Worm (Caenorhabditis elegans) whole organism, L4/young adult: Measurements from ENCODE around the gene sqrd-1.

Experiments used
- W03F9.2 ChIP-seq: fragments of 150-350 bp; optimal IDR thresholded peaks from 2 replicates; lab custom pipeline; 2014; ENCODE audit warnings: missing biosample characterization, missing genetic modification characterization
- dao-5 ChIP-seq: sonication (generic microtip); optimal IDR thresholded peaks from 2 replicates; lab custom pipeline; 2016; ENCODE audit warnings: missing genotype, missing genetic modification characterization, moderate library complexity, missing compliant biosample characterization
- him-1 ChIP-seq: sonication (generic microtip); optimal IDR thresholded peaks from 2 replicates; lab custom pipeline; 2016; ENCODE audit warnings: missing genotype, missing genetic modification reagents, missing genetic modification characterization, missing compliant biosample characterization

The sqrd-1 gene

ce11 chrIV:14230799-14231198 is 11.1 kb downstream of the sqrd-1 start, which contains the start of gene F02H6.6:
F02H6.6 (minus strand) TSS chrIV:14230899.
- TF ChIP-seq him-1 (tag; lab: Kevin White, UChicago), result no peak
- no peak for TF ChIP-seq dao-5
- TF ChIP-seq W03F9.2 (tag; lab: Kevin White, UChicago), result no peak

- TF ChIP-seq him-1 (tag; lab: Kevin White, UChicago) (no peak), dao-5 (no peak), W03F9.2 (tag; lab: Kevin White, UChicago) (no peak)
These were observed 19.3 kb downstream of the sqrd-1 start, which contains the start of gene Y64G10A.1 for ce11 chrIV:14238976-14239375. Y64G10A.1 (minus strand) TSS chrIV:14239076.

ce11 chrIV:14241382-14242122 is 21.9 kb downstream of the sqrd-1 start, which contains the start of gene Y64G10A.10:
Y64G10A.10 (minus strand) TSS chrIV:14241432.
- TF ChIP-seq him-1 (tag; lab: Kevin White, UChicago), result no peak
- no peak for TF ChIP-seq dao-5
- TF ChIP-seq W03F9.2 (tag; lab: Kevin White, UChicago), result no peak

ce11 chrIV:14244357-14244756 is 24.7 kb downstream of the sqrd-1 start, which contains the start of gene Y64G10A.2:
Y64G10A.2 (minus strand) TSS chrIV:14244457.
- no peak for TF ChIP-seq W03F9.2 (tag; lab: Kevin White, UChicago)
- no peak for TF ChIP-seq him-1 (tag; lab: Kevin White, UChicago)
- TF ChIP-seq dao-5, result no peak

ce11 chrIV:14249447-14249846 is 29.8 kb downstream of the sqrd-1 start:
- TF ChIP-seq W03F9.2 (tag; lab: Kevin White, UChicago), result no peak
- no peak for TF ChIP-seq dao-5
- no peak for TF ChIP-seq him-1 (tag; lab: Kevin White, UChicago)

ce11 chrIV:14250113-14250512 is 30.4 kb downstream of the sqrd-1 start, which contains the start of gene srab-24:
srab-24 (minus strand) TSS chrIV:14250213.
- no peak for TF ChIP-seq W03F9.2 (tag; lab: Kevin White, UChicago)
- no peak for TF ChIP-seq him-1 (tag; lab: Kevin White, UChicago)
- no peak for TF ChIP-seq dao-5

ce11 chrIV:14255605-14256004 is 35.9 kb downstream of the sqrd-1 start:
- no peak for TF ChIP-seq W03F9.2 (tag; lab: Kevin White, UChicago)
- TF ChIP-seq him-1 (tag; lab: Kevin White, UChicago), result no peak
- TF ChIP-seq dao-5, result no peak

- no peak for TF ChIP-seq W03F9.2 (tag; lab: Kevin White, UChicago)
- no peak for TF ChIP-seq dao-5
These were observed 37.9 kb downstream of the sqrd-1 start for ce11 chrIV:14257528-14257927.

- TF ChIP-seq him-1 (tag; lab: Kevin White, UChicago) (no peak), W03F9.2 (tag; lab: Kevin White, UChicago) (no peak), dao-5 (no peak)
These were observed 39.5 kb downstream of the sqrd-1 start for ce11 chrIV:14259197-14259596.

ce11 chrIV:14260761-14261160 is 41.1 kb downstream of the sqrd-1 start:
- TF ChIP-seq dao-5 (no peak), W03F9.2 (tag; lab: Kevin White, UChicago) (no peak), him-1 (tag; lab: Kevin White, UChicago) (peak; percentile 77)

ce11 chrIV:14268882-14269281 is 49.2 kb downstream of the sqrd-1 start:
- TF ChIP-seq him-1 (tag; lab: Kevin White, UChicago) (no peak), dao-5 (no peak), W03F9.2 (tag; lab: Kevin White, UChicago) (no peak)

- TF ChIP-seq him-1 (tag; lab: Kevin White, UChicago) (no peak), W03F9.2 (tag; lab: Kevin White, UChicago) (no peak), dao-5 (no peak)
These were observed 50.3 kb downstream of the sqrd-1 start for ce11 chrIV:14269932-14270331.

- TF ChIP-seq him-1 (tag; lab: Kevin White, UChicago) (peak; percentile 72), dao-5 (no peak), W03F9.2 (tag; lab: Kevin White, UChicago) (no peak)
These were observed 52.9 kb downstream of the sqrd-1 start for ce11 chrIV:14272561-14272960.
